Worm (Caenorhabditis elegans): Measurements from ENCODE around the gene dnj-20.

- TF ChIP-seq F13C5.2 (tag; optimal IDR thresholded peaks at IDR 0.05) (no peak), ets-7 (tag; optimal IDR thresholded peaks at IDR 0.05) (no peak), hnd-1 (tag; optimal IDR thresholded peaks at IDR 0.05) (no peak), sea-1 (GFP tag; conservative IDR thresholded peaks at IDR 0.05) (no peak), ceh-13 (GFP tag; optimal IDR thresholded peaks at IDR 0.05) (no peak), tbx-11 (GFP tag; IDR thresholded peaks at IDR 0.05) (no peak), ama-1 (optimal IDR thresholded peaks at IDR 0.05) (no peak), ceh-36 (tag; optimal IDR thresholded peaks at IDR 0.05) (no peak), hmbx-1 (tag; optimal IDR thresholded peaks at IDR 0.05) (no peak), B0310.2 (tag; optimal IDR thresholded peaks at IDR 0.05) (no peak), pes-1 (GFP tag; IDR thresholded peaks at IDR 0.05) (no peak)
These were observed 19.3 kb downstream of the dnj-20 start for ce11 chrII:9604685-9605084.

All from whole organism, early embryonic.